Worm (Caenorhabditis elegans) whole organism, late embryonic: Measurements from ENCODE around the gene nhr-136.

ENCODE experiments used
- hlh-6 ChIP-seq: sonication (generic microtip); optimal IDR thresholded peaks from 2 replicates; lab custom pipeline; 2016; ENCODE audit warnings: missing genotype, missing genetic modification characterization, missing compliant biosample characterization
- nfya-1 ChIP-seq: sonication (generic microtip); optimal IDR thresholded peaks from 2 replicates; lab custom pipeline; 2017; ENCODE audit warnings: missing genetic modification characterization, mild to moderate bottlenecking, missing compliant biosample characterization, antibody characterized with exemption, moderate library complexity
- nhr-11 ChIP-seq: fragments of 150-350 bp; optimal IDR thresholded peaks from 2 replicates; lab custom pipeline; 2014; ENCODE audit warnings: missing biosample characterization, missing genetic modification characterization
- unc-3 ChIP-seq, 2 experiments: fragments of 200-800 bp in 1 of 2; sonication (Bioruptor generic) in 1 of 2; sonication (generic microtip) in 1 of 2; conservative IDR thresholded peaks in 1 of 2; optimal IDR thresholded peaks in 1 of 2; 2 replicates each; pipeline versions ENCODE4 v1.3.6 to Lab custom; 2016 to 2022; ENCODE audit warnings: missing compliant biosample characterization in 2 of 2, missing genetic modification characterization in 2 of 2, missing genetic modification reagents in 1 of 2
- unc-42 ChIP-seq: sonication (generic microtip); optimal IDR thresholded peaks from 2 replicates; lab custom pipeline; 2016; ENCODE audit warnings: missing genotype, missing genetic modification characterization, missing compliant biosample characterization

The nhr-136 gene

ce11 chrV:12158377-12158776 lies 51.4 kb downstream of the nhr-136 start:
- TF ChIP-seq nhr-11 (tag; lab: Kevin White, UChicago), result no peak
- no peak for TF ChIP-seq nfya-1 (tag; lab: Kevin White, UChicago)
- no peak for TF ChIP-seq hlh-6 (tag; lab: Kevin White, UChicago)
- no peak for TF ChIP-seq unc-3 (GFP tag; conservative IDR thresholded peaks at IDR 0.05; lab: Robert Waterston, UW)
- TF ChIP-seq unc-3 (tag; optimal IDR thresholded peaks at IDR 0.05; lab: Kevin White, UChicago), result no peak
- TF ChIP-seq unc-42, result peak; percentile 6
- TF ChIP-seq, all 69 proteins: peak for 1
